Fruit fly (Drosophila melanogaster): ENCODE data around the gene CG9593.

Gene CG9593

dm6 chr3R:15793372-15793802 lies 8.7 kb upstream of the CG9593 start, which contains the start of gene nsl1:
TSS of gene nsl1 (plus strand) at chr3R:15793782.
- TF ChIP-seq Met (GFP tag; optimal IDR thresholded peaks at IDR 0.05) (peak; percentile 37), CG6808 (GFP tag; optimal IDR thresholded peaks at IDR 0.05) (peak; percentile 43), CG6276 (GFP tag; optimal IDR thresholded peaks at IDR 0.05) (no peak), acj6 (GFP tag; optimal IDR thresholded peaks at IDR 0.05) (peak; percentile 46), fd59A (GFP tag; optimal IDR thresholded peaks at IDR 0.05) (no peak), CG16779 (tag; optimal IDR thresholded peaks at IDR 0.05) (peak; percentile 29), Sox15 (GFP tag; optimal IDR thresholded peaks at IDR 0.05) (no peak), Ets96B (tag; optimal IDR thresholded peaks at IDR 0.05) (no peak), Hr4 (GFP tag; optimal IDR thresholded peaks at IDR 0.05) (no peak), CG8119 (GFP tag; IDR thresholded peaks at IDR 0.05) (0 out of 3 replicates have a peak, but pooled peaks have one; percentile 30), CG7368 (GFP tag; optimal IDR thresholded peaks at IDR 0.05) (no peak), CG3919 (GFP tag; optimal IDR thresholded peaks at IDR 0.05) (peak; percentile 50), svp (GFP tag) (peak; percentile 60), CG31627 (GFP tag; optimal IDR thresholded peaks at IDR 0.05) (peak; percentile 9), CG1621 (tag; optimal IDR thresholded peaks at IDR 0.05) (peak; percentile 69), Eip78C (GFP tag) (peak; percentile 74), Smox (GFP tag; optimal IDR thresholded peaks at IDR 0.05) (peak; percentile 27), cyc (GFP tag; optimal IDR thresholded peaks at IDR 0.05) (peak; percentile 24), CG32006 (GFP tag; optimal IDR thresholded peaks at IDR 0.05) (no peak), vri (GFP tag; optimal IDR thresholded peaks at IDR 0.05) (peak; percentile 31), CG11762 (GFP tag; optimal IDR thresholded peaks at IDR 0.05; ENCODE audit: insufficient read depth) (no peak), eg (GFP tag; IDR thresholded peaks at IDR 0.05) (peak; percentile 28; the same call in 1 of the 3 replicates), Gug (GFP tag; IDR thresholded peaks at IDR 0.05) (no peak), spab (GFP tag; optimal IDR thresholded peaks at IDR 0.05) (peak; percentile 3), CG8632 (GFP tag; optimal IDR thresholded peaks at IDR 0.05) (no peak), ss (GFP tag; optimal IDR thresholded peaks at IDR 0.05) (peak in 1 of 2 experiments; percentile 49), Blimp-1 (GFP tag; optimal IDR thresholded peaks at IDR 0.05) (no peak), CG11902 (GFP tag; optimal IDR thresholded peaks at IDR 0.05) (no peak), Sox102F (GFP tag; optimal IDR thresholded peaks at IDR 0.05) (peak; percentile 23), CG8319 (GFP tag; optimal IDR thresholded peaks at IDR 0.05) (no peak), Hr39 (GFP tag; optimal IDR thresholded peaks at IDR 0.05) (no peak), Ets21C (GFP tag; optimal IDR thresholded peaks at IDR 0.05) (no peak), achi (GFP tag; optimal IDR thresholded peaks at IDR 0.05) (peak; percentile 13), CG34406 (GFP tag; optimal IDR thresholded peaks at IDR 0.05) (no peak), lz (GFP tag; optimal IDR thresholded peaks at IDR 0.05) (peak; percentile 15), CG15336 (GFP tag; IDR thresholded peaks at IDR 0.05) (0 out of 2 replicates have a peak, but pooled peaks have one; percentile 14), CG6854 (GFP tag; optimal IDR thresholded peaks at IDR 0.05) (peak; percentile 25), CG10669 (GFP tag; optimal IDR thresholded peaks at IDR 0.05) (no peak), Hr38 (GFP tag; optimal IDR thresholded peaks at IDR 0.05) (no peak), salr (GFP tag; optimal IDR thresholded peaks at IDR 0.05) (peak in 1 of 2 experiments; percentile 41), Sox14 (GFP tag; optimal IDR thresholded peaks at IDR 0.05) (peak; percentile 60), Lpt (GFP tag; optimal IDR thresholded peaks at IDR 0.05) (no peak), CG4318 (GFP tag; optimal IDR thresholded peaks at IDR 0.05) (no peak), dsx (GFP tag; optimal IDR thresholded peaks at IDR 0.05; ENCODE audit: poor library complexity, severe bottlenecking) (peak; percentile 48), Eip75B (GFP tag; optimal IDR thresholded peaks at IDR 0.05) (no peak), topi (GFP tag; optimal IDR thresholded peaks at IDR 0.05) (no peak), dac (GFP tag; optimal IDR thresholded peaks at IDR 0.05) (no peak), esn (GFP tag; optimal IDR thresholded peaks at IDR 0.05) (peak; percentile 20), fkh (GFP tag; optimal IDR thresholded peaks at IDR 0.05) (no peak), net (GFP tag; optimal IDR thresholded peaks at IDR 0.05) (no peak), CG10631 (GFP tag; optimal IDR thresholded peaks at IDR 0.05) (no peak), CG3032 (tag; optimal IDR thresholded peaks at IDR 0.05) (peak; percentile 43)
